Fruit fly (Drosophila melanogaster): Measurements from ENCODE around the gene Hr4.

Hr4 gene

DNA sequence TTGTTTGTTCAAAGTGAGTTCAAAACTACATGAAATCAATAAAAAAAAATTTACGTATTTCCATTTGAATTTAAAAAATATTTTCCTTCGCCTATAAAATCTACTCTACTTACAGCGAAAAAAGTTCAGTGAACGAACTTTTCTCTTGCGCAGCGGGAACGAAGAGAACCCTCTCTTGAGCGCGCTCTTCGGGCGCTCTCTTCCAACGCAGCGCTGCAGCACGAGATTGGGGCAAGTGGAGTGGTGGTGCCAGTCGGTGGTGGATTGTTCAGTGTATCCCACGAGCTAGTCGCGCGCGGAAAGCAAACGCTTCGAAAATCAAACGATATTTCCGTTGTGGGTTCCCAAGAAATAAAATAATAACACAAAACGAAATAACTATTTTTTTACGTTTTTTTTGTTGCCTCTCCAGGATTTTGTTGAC is at the start of gene Hr4:
TSS of gene Hr4 (plus strand) at position 272 of the 424 bp plus-strand sequence.
- peak; percentile 26 for TF ChIP-seq CG13204 (GFP tag; optimal IDR thresholded peaks at IDR 0.05)
- peak; percentile 30 for TF ChIP-seq CG8159 (tag; optimal IDR thresholded peaks at IDR 0.05)
- TF ChIP-seq rn (GFP tag; IDR thresholded peaks at IDR 0.05), result no peak
- TF ChIP-seq CG4496 (GFP tag; IDR thresholded peaks at IDR 0.05), result peak; percentile 66; the same call in 2 of the 3 replicates
- TF ChIP-seq D1 (tag; optimal IDR thresholded peaks at IDR 0.05), result no peak
- TF ChIP-seq Pif1A (GFP tag; optimal IDR thresholded peaks at IDR 0.05), result peak; percentile 10
- peak; percentile 99 for TF ChIP-seq EcR (GFP tag; optimal IDR thresholded peaks at IDR 0.05)
- no peak for TF ChIP-seq CG15710 (tag; optimal IDR thresholded peaks at IDR 0.05)
- no peak for TF ChIP-seq CG9948 (tag; optimal IDR thresholded peaks at IDR 0.05)
- TF ChIP-seq CG32121 (GFP tag; IDR thresholded peaks at IDR 0.05), result peak; percentile 48; the same call in 1 of the 2 replicates
- no peak for TF ChIP-seq CG8301 (tag; optimal IDR thresholded peaks at IDR 0.05)
- TF ChIP-seq Pif1B (GFP tag; optimal IDR thresholded peaks at IDR 0.05), result peak; percentile 28
- no peak for TF ChIP-seq gl (tag; optimal IDR thresholded peaks at IDR 0.05)
- no peak; the same call in 2 of the 3 replicates for TF ChIP-seq fd96Ca (GFP tag; IDR thresholded peaks at IDR 0.05)
- no peak for TF ChIP-seq CG34367 (tag; optimal IDR thresholded peaks at IDR 0.05)
- no peak for TF ChIP-seq CG17806 (tag; optimal IDR thresholded peaks at IDR 0.05)
- TF ChIP-seq Snoo (tag; optimal IDR thresholded peaks at IDR 0.05), result peak; percentile 4
- TF ChIP-seq CG12605 (GFP tag; IDR thresholded peaks at IDR 0.05), result peak; percentile 64
- no peak for TF ChIP-seq CG14655 (GFP tag; optimal IDR thresholded peaks at IDR 0.05)
- no peak for TF ChIP-seq CG10348 (GFP tag; IDR thresholded peaks at IDR 0.05)
- TF ChIP-seq Ets98B (GFP tag; IDR thresholded peaks at IDR 0.05), result peak; percentile 59; the same call in 1 of the 2 replicates

DNA sequence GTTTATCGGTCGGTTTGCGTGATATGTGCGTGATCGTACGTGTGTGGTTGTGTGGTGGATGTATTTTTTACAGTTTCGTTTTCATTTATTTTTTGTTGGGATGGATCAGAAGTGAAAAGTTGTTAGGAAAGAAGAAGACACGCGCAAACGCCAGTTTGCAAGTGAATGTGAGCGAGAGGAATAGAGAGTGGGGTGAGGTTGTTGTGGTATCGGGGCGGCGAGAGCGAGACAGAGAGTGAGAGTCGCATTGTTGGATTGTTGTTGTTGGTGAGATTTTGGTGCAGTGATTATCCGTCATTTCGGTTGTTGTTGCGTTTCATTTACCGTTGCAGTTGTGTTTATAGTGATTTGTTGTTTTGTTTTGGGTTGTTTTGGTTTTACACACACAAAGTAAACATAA is 48.2 kb upstream of the Hr4 start:
- TF ChIP-seq D1 (tag; optimal IDR thresholded peaks at IDR 0.05) (no peak), rn (GFP tag; IDR thresholded peaks at IDR 0.05) (no peak), CG15710 (tag; optimal IDR thresholded peaks at IDR 0.05) (no peak), CG10348 (GFP tag; IDR thresholded peaks at IDR 0.05) (no peak), CG8301 (tag; optimal IDR thresholded peaks at IDR 0.05) (no peak), Snoo (tag; optimal IDR thresholded peaks at IDR 0.05) (no peak), CG9948 (tag; optimal IDR thresholded peaks at IDR 0.05) (no peak), Ets98B (GFP tag; IDR thresholded peaks at IDR 0.05) (no peak), CG14655 (GFP tag; optimal IDR thresholded peaks at IDR 0.05) (no peak), CG34367 (tag; optimal IDR thresholded peaks at IDR 0.05) (no peak), EcR (GFP tag; optimal IDR thresholded peaks at IDR 0.05) (no peak), Pif1A (GFP tag; optimal IDR thresholded peaks at IDR 0.05) (no peak), CG13204 (GFP tag; optimal IDR thresholded peaks at IDR 0.05) (no peak)

DNA sequence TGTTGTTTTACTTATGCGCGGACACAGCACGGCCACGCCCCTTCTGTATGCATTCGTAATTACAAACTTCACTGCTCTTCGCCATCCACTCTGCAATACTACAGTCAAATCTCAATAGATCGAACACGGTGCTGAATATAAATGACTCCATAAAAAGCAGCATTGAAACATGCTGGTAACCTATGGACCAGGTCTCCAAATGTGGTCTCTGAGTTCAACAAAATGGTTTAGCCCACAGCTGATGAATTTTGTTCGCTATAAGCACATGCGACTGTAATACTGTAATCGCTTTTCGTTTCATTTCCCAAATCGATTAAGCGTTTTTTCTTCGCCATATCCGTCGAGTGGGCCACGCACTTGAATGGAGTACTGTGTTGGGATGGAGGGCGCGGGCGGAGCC is 44.4 kb upstream of the Hr4 start:
- peak; percentile 48 for TF ChIP-seq Snoo (tag; optimal IDR thresholded peaks at IDR 0.05)
- no peak for TF ChIP-seq CG13204 (GFP tag; optimal IDR thresholded peaks at IDR 0.05)
- no peak for TF ChIP-seq Pif1A (GFP tag; optimal IDR thresholded peaks at IDR 0.05)
- TF ChIP-seq Pif1B (GFP tag; optimal IDR thresholded peaks at IDR 0.05), result no peak
- no peak for TF ChIP-seq EcR (GFP tag; optimal IDR thresholded peaks at IDR 0.05)
- peak; percentile 39 for TF ChIP-seq CG17806 (tag; optimal IDR thresholded peaks at IDR 0.05)
- no peak for TF ChIP-seq CG10348 (GFP tag; IDR thresholded peaks at IDR 0.05)
- peak; percentile 30 for TF ChIP-seq CG8301 (tag; optimal IDR thresholded peaks at IDR 0.05)
- TF ChIP-seq CG32121 (GFP tag; IDR thresholded peaks at IDR 0.05), result peak; percentile 27; the same call in 1 of the 2 replicates
- TF ChIP-seq gl (tag; optimal IDR thresholded peaks at IDR 0.05), result peak; percentile 16
- peak; percentile 73; the same call in 2 of the 3 replicates for TF ChIP-seq CG4496 (GFP tag; IDR thresholded peaks at IDR 0.05)
- TF ChIP-seq CG34367 (tag; optimal IDR thresholded peaks at IDR 0.05), result peak; percentile 16
- TF ChIP-seq CG8159 (tag; optimal IDR thresholded peaks at IDR 0.05), result peak; percentile 58
- TF ChIP-seq rn (GFP tag; IDR thresholded peaks at IDR 0.05), result no peak
- peak; percentile 48; the same call in 1 of the 2 replicates for TF ChIP-seq Ets98B (GFP tag; IDR thresholded peaks at IDR 0.05)
- TF ChIP-seq fd96Ca (GFP tag; IDR thresholded peaks at IDR 0.05), result peak; percentile 60; the same call in 1 of the 3 replicates
- no peak for TF ChIP-seq CG14655 (GFP tag; optimal IDR thresholded peaks at IDR 0.05)
- TF ChIP-seq D1 (tag; optimal IDR thresholded peaks at IDR 0.05), result no peak
- TF ChIP-seq CG9948 (tag; optimal IDR thresholded peaks at IDR 0.05), result peak; percentile 33
- TF ChIP-seq CG12605 (GFP tag; IDR thresholded peaks at IDR 0.05), result no peak
- TF ChIP-seq CG15710 (tag; optimal IDR thresholded peaks at IDR 0.05), result peak; percentile 66

DNA sequence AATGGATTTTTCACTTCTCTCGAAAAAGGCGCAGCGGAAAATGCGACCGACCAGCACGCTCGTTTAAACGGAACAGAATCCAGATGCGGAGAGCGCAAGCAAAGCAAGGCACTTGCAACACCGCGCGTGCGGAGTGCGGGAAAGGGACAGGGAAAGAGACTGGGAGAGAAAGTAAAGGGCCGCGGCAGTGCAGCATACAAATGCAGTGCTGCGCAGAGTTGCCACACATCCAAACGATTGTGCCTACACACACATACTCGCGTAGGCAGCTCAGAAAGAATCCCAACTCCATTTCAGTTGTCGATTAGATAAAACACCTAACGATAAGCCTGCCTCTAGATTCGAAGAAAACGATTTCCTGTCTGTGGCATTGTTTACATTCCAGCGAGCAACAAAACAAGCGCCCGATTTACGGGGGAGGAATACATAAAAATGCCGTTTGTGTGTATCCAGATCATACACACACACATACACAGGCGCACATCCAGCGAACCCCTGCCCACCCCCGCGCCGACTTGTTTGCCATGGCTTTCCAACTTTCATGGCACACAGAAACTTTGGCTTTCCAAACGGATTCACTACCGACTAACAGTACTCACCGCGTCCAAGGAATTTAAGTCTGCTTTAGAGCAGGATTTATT is 42.2 kb upstream of the Hr4 start:
- TF ChIP-seq CG10348 (GFP tag; IDR thresholded peaks at IDR 0.05) (no peak), Pif1B (GFP tag; optimal IDR thresholded peaks at IDR 0.05) (peak; percentile 31), CG13204 (GFP tag; optimal IDR thresholded peaks at IDR 0.05) (peak; percentile 62), Ets98B (GFP tag; IDR thresholded peaks at IDR 0.05) (peak; percentile 21; the same call in 1 of the 2 replicates)

DNA sequence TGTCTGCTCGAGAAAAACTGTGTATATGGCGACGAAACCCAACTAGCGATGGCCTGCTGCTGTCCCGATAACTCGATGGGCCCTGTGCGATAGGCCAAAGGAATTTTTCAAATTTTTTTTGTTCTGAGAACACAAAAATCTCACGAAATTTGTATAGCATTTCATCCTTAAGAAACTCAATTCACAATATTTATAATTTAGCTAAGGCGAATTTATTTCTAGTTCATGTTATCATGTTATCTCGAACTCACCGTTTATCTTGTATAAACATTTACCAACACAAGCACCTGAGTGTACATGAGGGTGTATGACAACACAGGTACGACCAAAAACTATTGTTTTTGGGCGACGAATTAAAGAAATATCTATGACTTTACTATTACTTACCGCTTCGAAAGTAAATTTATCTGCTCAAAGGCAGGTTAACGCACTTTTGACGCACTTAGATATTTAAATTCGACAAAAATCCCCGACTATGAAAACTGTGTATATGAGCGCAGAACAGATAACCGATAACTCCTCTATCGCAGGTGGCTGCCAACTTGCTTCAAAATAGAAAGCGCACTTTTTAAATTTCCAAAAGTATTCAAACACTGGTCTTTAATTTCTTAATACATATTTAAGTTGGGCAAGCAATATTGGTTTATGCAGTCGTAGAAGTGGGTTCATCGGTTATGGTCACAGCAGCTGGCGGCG is 41.5 kb upstream of the Hr4 start, which contains the start of gene arm:
TSS of gene arm (minus strand) at position 524 of the 696 bp plus-strand sequence.
- TF ChIP-seq CG13204 (GFP tag; optimal IDR thresholded peaks at IDR 0.05) (no peak), CG8159 (tag; optimal IDR thresholded peaks at IDR 0.05) (peak; percentile 12), CG9948 (tag; optimal IDR thresholded peaks at IDR 0.05) (no peak), CG12605 (GFP tag; IDR thresholded peaks at IDR 0.05) (no peak)
